Worm (Caenorhabditis elegans): Measurements from ENCODE around the gene clec-4.

ce11 chrII:12615413-12615812 lies 34.5 kb upstream of the clec-4 start:
- TF ChIP-seq dao-5 (tag; optimal IDR thresholded peaks at IDR 0.05): no peak
- TF ChIP-seq him-1 (tag; optimal IDR thresholded peaks at IDR 0.05): no peak
- TF ChIP-seq W03F9.2 (tag; optimal IDR thresholded peaks at IDR 0.05): no peak
